Worm (Caenorhabditis elegans) whole organism, mixed stage, embryonic: ENCODE measurements around the gene eelo-1.

Experiments used
- blmp-1 ChIP-seq: fragments of 150-350 bp; optimal IDR thresholded peaks from 2 replicates; lab custom pipeline; 2014; ENCODE audit warnings: missing biosample characterization, missing genetic modification characterization
- ceh-83 ChIP-seq: fragments of 200-800 bp; sonication (Bioruptor generic); optimal IDR thresholded peaks from 2 replicates; lab custom pipeline; 2018; ENCODE audit warnings: mild to moderate bottlenecking, missing genetic modification characterization, missing compliant biosample characterization
- ces-1 ChIP-seq: fragments of 150-350 bp; optimal IDR thresholded peaks from 2 replicates; lab custom pipeline; 2014; ENCODE audit warnings: missing biosample characterization, missing genetic modification reagents, missing genetic modification characterization
- lin-13 ChIP-seq: fragments of 150-350 bp; optimal IDR thresholded peaks from 2 replicates; lab custom pipeline; 2014; ENCODE audit warnings: missing biosample characterization, missing genetic modification characterization
- nhr-237 ChIP-seq: fragments of 150-350 bp; optimal IDR thresholded peaks from 2 replicates; lab custom pipeline; 2014; ENCODE audit warnings: missing biosample characterization, missing genetic modification characterization
- nhr-28 ChIP-seq: fragments of 150-350 bp; optimal IDR thresholded peaks from 2 replicates; lab custom pipeline; 2014; ENCODE audit warnings: missing biosample characterization, missing genetic modification characterization
- pha-4 ChIP-seq: fragments of 150-350 bp; optimal IDR thresholded peaks from 2 replicates; lab custom pipeline; 2018; ENCODE audit warnings: missing biosample characterization, missing genetic modification reagents, missing genetic modification characterization
- snpc-4 ChIP-seq: fragments of 150-350 bp; optimal IDR thresholded peaks from 2 replicates; lab custom pipeline; 2014; ENCODE audit warnings: missing biosample characterization, missing genetic modification characterization
- sptf-1 ChIP-seq: sonication (generic microtip); optimal IDR thresholded peaks from 2 replicates; lab custom pipeline; 2017; ENCODE audit warnings: mild to moderate bottlenecking, missing genetic modification characterization, moderate library complexity, missing compliant biosample characterization
- unc-39 ChIP-seq: fragments of 150-350 bp; optimal IDR thresholded peaks from 2 replicates; lab custom pipeline; 2014; ENCODE audit warnings: missing biosample characterization, missing genetic modification characterization
- unc-62 ChIP-seq: fragments of 150-350 bp; optimal IDR thresholded peaks from 2 replicates; lab custom pipeline; 2014; ENCODE audit warnings: missing biosample characterization, missing genetic modification reagents, missing genetic modification characterization

DNA sequence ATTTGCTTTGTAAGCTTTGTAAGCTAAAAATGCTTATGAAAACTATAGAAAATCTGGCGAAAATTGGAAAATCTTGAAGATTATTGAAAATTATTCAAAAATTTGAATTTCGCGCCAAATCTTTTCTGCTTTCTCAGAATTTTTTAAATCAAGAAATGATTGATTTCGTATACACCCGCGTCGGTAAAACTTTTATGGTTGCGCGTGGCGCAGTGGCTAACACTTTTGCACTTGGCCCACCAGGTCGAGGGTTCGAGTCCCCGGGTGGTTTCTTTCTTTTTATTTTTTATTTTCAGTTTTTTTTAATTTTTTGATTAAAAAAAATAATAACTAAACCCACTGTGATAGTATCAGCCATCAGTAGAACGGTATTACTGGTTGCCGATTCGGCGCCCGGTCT, 40.6 kb upstream of the eelo-1 start:
- TF ChIP-seq snpc-4 (tag; lab: Kevin White, UChicago) = no peak
- no peak for TF ChIP-seq ceh-83 (GFP tag; lab: Kevin White, UChicago)
- no peak for TF ChIP-seq nhr-237
- no peak for TF ChIP-seq unc-39 (tag; lab: Kevin White, UChicago)
- TF ChIP-seq lin-13 (tag; lab: Kevin White, UChicago) = no peak
- TF ChIP-seq blmp-1 (tag; lab: Kevin White, UChicago) = no peak
- TF ChIP-seq unc-62 (GFP tag; lab: Kevin White, UChicago) = no peak
- TF ChIP-seq nhr-28 (tag; lab: Kevin White, UChicago) = no peak
- TF ChIP-seq sptf-1 = no peak
- no peak for TF ChIP-seq pha-4 (tag; lab: Kevin White, UChicago)
- TF ChIP-seq ces-1 = no peak
